Fruit fly (Drosophila melanogaster) whole organism, embryonic: Measurements from ENCODE around the gene schlank.

Experiments used
- Aef1 ChIP-seq: fragments of 200-800 bp; sonication (Bioruptor generic); IDR thresholded peaks from 3 replicates; pipeline ENCODE4 v1.3.6; 2022; ENCODE audit warnings: missing biosample characterization, missing genetic modification characterization
- Asciz ChIP-seq: fragments of 200-800 bp; sonication (Bioruptor generic); optimal IDR thresholded peaks from 2 replicates; lab custom pipeline; 2017; ENCODE audit warnings: missing biosample characterization, mild to moderate bottlenecking, missing genetic modification characterization, missing genetic modification reagents
- CG10209 ChIP-seq: fragments of 200-800 bp; sonication (Bioruptor generic); optimal IDR thresholded peaks from 3 replicates; lab custom pipeline; 2017; ENCODE audit warnings: missing biosample characterization, mild to moderate bottlenecking, missing genetic modification characterization, missing genetic modification reagents
- CG10654 ChIP-seq: fragments of 200-800 bp; sonication (Bioruptor generic); optimal IDR thresholded peaks from 2 replicates; lab custom pipeline; 2016; ENCODE audit warnings: missing biosample characterization, missing genetic modification characterization
- CG12299 ChIP-seq: fragments of 200-800 bp; sonication (Bioruptor generic); optimal IDR thresholded peaks from 2 replicates; lab custom pipeline; 2018; ENCODE audit warnings: missing biosample characterization, mild to moderate bottlenecking, missing genetic modification characterization
- CG18011 ChIP-seq: fragments of 200-800 bp; sonication (Bioruptor generic); optimal IDR thresholded peaks from 2 replicates; lab custom pipeline; 2017; ENCODE audit warnings: missing biosample characterization, missing genetic modification characterization, mild to moderate bottlenecking, moderate library complexity, missing genotype
- CG2120 ChIP-seq: fragments of 200-800 bp; sonication (Bioruptor generic); optimal IDR thresholded peaks from 3 replicates; lab custom pipeline; 2016; ENCODE audit warnings: missing biosample characterization, missing genetic modification characterization
- CG30403 ChIP-seq: fragments of 200-800 bp; sonication (Bioruptor generic); optimal IDR thresholded peaks from 3 replicates; lab custom pipeline; 2016; ENCODE audit warnings: missing biosample characterization, missing genetic modification characterization
- CG32532 ChIP-seq: fragments of 200-800 bp; sonication (Bioruptor generic); IDR thresholded peaks from 2 replicates; pipeline ENCODE4 v1.3.6; 2022; ENCODE audit warnings: missing biosample characterization, missing genetic modification characterization
- CG34224 ChIP-seq: fragments of 200-800 bp; sonication (Bioruptor generic); IDR thresholded peaks from 3 replicates; pipeline ENCODE4 v1.3.6; 2022; ENCODE audit warnings: missing biosample characterization, missing genetic modification characterization; ENCODE audit not compliant: partially characterized antibody
- CG4424 ChIP-seq: fragments of 200-800 bp; sonication (Bioruptor generic); optimal IDR thresholded peaks from 3 replicates; lab custom pipeline; 2016; ENCODE audit warnings: missing biosample characterization, missing genetic modification characterization
- CG4617 ChIP-seq: fragments of 200-800 bp; sonication (Bioruptor generic); optimal IDR thresholded peaks from 3 replicates; lab custom pipeline; 2016; ENCODE audit warnings: missing biosample characterization, missing genetic modification characterization, borderline replicate concordance
- CG9437 ChIP-seq: fragments of 200-800 bp; sonication (Bioruptor generic); optimal IDR thresholded peaks from 2 replicates; lab custom pipeline; 2018; ENCODE audit warnings: missing biosample characterization, mild to moderate bottlenecking, missing genetic modification characterization
- Dek ChIP-seq: fragments of 200-800 bp; sonication (Bioruptor generic); optimal IDR thresholded peaks from 3 replicates; lab custom pipeline; 2019; ENCODE audit warnings: missing biosample characterization, mild to moderate bottlenecking, missing genetic modification characterization, moderate library complexity
- Elba2 ChIP-seq: fragments of 200-800 bp; sonication (Bioruptor generic); optimal IDR thresholded peaks from 3 replicates; lab custom pipeline; 2016; ENCODE audit warnings: missing biosample characterization, missing genetic modification characterization
- HLH4C ChIP-seq: fragments of 200-800 bp; sonication (Bioruptor generic); IDR thresholded peaks from 3 replicates; pipeline ENCODE4 v1.3.6; 2022; ENCODE audit warnings: missing biosample characterization, missing genetic modification characterization; ENCODE audit not compliant: partially characterized antibody
- HLHmδ ChIP-seq: fragments of 200-800 bp; sonication (Bioruptor generic); optimal IDR thresholded peaks from 2 replicates; lab custom pipeline; 2018; ENCODE audit warnings: missing biosample characterization, mild to moderate bottlenecking, missing genetic modification characterization, moderate library complexity
- Hr51 ChIP-seq, 2 experiments: fragments of 200-800 bp; sonication (Bioruptor generic); optimal IDR thresholded peaks; 2 replicates in 1 of 2; 3 replicates in 1 of 2; lab custom pipeline; 2016 to 2018; ENCODE audit warnings: missing biosample characterization in 2 of 2, missing genetic modification characterization in 2 of 2, mild to moderate bottlenecking in 1 of 2, moderate library complexity in 1 of 2
- Kr ChIP-seq: fragments of 200-800 bp; sonication (Bioruptor generic); optimal IDR thresholded peaks from 2 replicates; lab custom pipeline; 2017; ENCODE audit warnings: missing biosample characterization, mild to moderate bottlenecking, missing genetic modification characterization
- MBD-R2 ChIP-seq: fragments of 200-800 bp; sonication (Bioruptor generic); IDR thresholded peaks from 2 replicates; pipeline ENCODE4 v1.3.6; 2022; ENCODE audit warnings: missing biosample characterization, missing genetic modification characterization
- Mes4 ChIP-seq: fragments of 200-800 bp; sonication (Bioruptor generic); optimal IDR thresholded peaks from 2 replicates; lab custom pipeline; 2016; ENCODE audit warnings: missing biosample characterization, missing genetic modification characterization
- Side ChIP-seq: fragments of 200-800 bp; sonication (Bioruptor generic); optimal IDR thresholded peaks from 2 replicates; lab custom pipeline; 2016; ENCODE audit warnings: missing biosample characterization, missing genetic modification characterization
- Trl ChIP-seq, 3 experiments: fragments of >200 bp in 2 of 3; fragments of 200-800 bp in 1 of 3; sonication (Bioruptor generic) in 1 of 3; optimal IDR thresholded peaks; 2 replicates in 1 of 3; 3 replicates in 2 of 3; lab custom pipeline; 2016 to 2017; ENCODE audit warnings: missing biosample characterization in 1 of 3, missing genetic modification characterization in 1 of 3
- ash1 ChIP-seq: fragments of 200-800 bp; sonication (Bioruptor generic); optimal IDR thresholded peaks from 2 replicates; lab custom pipeline; 2018; ENCODE audit warnings: missing biosample characterization, mild to moderate bottlenecking, missing genetic modification characterization
- cato ChIP-seq: fragments of 200-800 bp; sonication (Bioruptor generic); optimal IDR thresholded peaks from 2 replicates; lab custom pipeline; 2016; ENCODE audit warnings: missing biosample characterization, missing genetic modification characterization, borderline replicate concordance
- chif ChIP-seq, 2 experiments: fragments of 200-800 bp; sonication (Bioruptor generic); optimal IDR thresholded peaks; 3 replicates each; lab custom pipeline; 2016; ENCODE audit warnings: missing biosample characterization in 2 of 2, missing genetic modification characterization in 2 of 2
- danr ChIP-seq: fragments of 200-800 bp; sonication (Bioruptor generic); IDR thresholded peaks from 2 replicates; pipeline ENCODE4 v1.3.6; 2022; ENCODE audit warnings: missing biosample characterization, missing genetic modification characterization
- gsb-n ChIP-seq: fragments of 200-800 bp; sonication (Bioruptor generic); optimal IDR thresholded peaks from 3 replicates; lab custom pipeline; 2018; ENCODE audit warnings: missing biosample characterization, mild to moderate bottlenecking, missing genetic modification characterization
- h ChIP-seq: fragments of >200 bp; optimal IDR thresholded peaks from 2 replicates; lab custom pipeline; 2017
- hbn ChIP-seq: fragments of 200-800 bp; sonication (Bioruptor generic); IDR thresholded peaks from 2 replicates; pipeline ENCODE4 v1.3.6; 2022; ENCODE audit warnings: missing biosample characterization, missing genetic modification characterization; ENCODE audit not compliant: partially characterized antibody
- insv ChIP-seq, 2 experiments: fragments of 200-800 bp; sonication (Bioruptor generic); optimal IDR thresholded peaks; 3 replicates each; lab custom pipeline; 2016 to 2018; ENCODE audit warnings: missing biosample characterization in 2 of 2, missing genetic modification characterization in 2 of 2
- kah ChIP-seq: fragments of 200-800 bp; sonication (Bioruptor generic); optimal IDR thresholded peaks from 2 replicates; lab custom pipeline; 2018; ENCODE audit warnings: missing biosample characterization, mild to moderate bottlenecking, missing genetic modification characterization
- knrl ChIP-seq: fragments of 200-800 bp; sonication (Bioruptor generic); IDR thresholded peaks from 3 replicates; pipeline ENCODE4 v1.3.6; 2022; ENCODE audit warnings: missing biosample characterization, missing genetic modification characterization; ENCODE audit not compliant: partially characterized antibody
- luna ChIP-seq: fragments of 200-800 bp; sonication (Bioruptor generic); optimal IDR thresholded peaks from 2 replicates; lab custom pipeline; 2016; ENCODE audit warnings: missing biosample characterization, missing genetic modification characterization
- nmo ChIP-seq: fragments of 200-800 bp; sonication (Bioruptor generic); optimal IDR thresholded peaks from 2 replicates; lab custom pipeline; 2018; ENCODE audit warnings: missing biosample characterization, mild to moderate bottlenecking, missing genetic modification characterization, moderate library complexity
- oc ChIP-seq: fragments of 200-800 bp; sonication (Bioruptor generic); optimal IDR thresholded peaks from 2 replicates; lab custom pipeline; 2018; ENCODE audit warnings: missing biosample characterization, mild to moderate bottlenecking, missing genetic modification characterization, moderate library complexity
- org-1 ChIP-seq: fragments of 200-800 bp; sonication (Bioruptor generic); optimal IDR thresholded peaks from 2 replicates; lab custom pipeline; 2017; ENCODE audit warnings: missing biosample characterization, missing genetic modification characterization
- prd ChIP-seq, 3 experiments: fragments of >200 bp in 2 of 3; fragments of 200-800 bp in 1 of 3; sonication (Bioruptor generic) in 1 of 3; optimal IDR thresholded peaks in 2 of 3; IDR thresholded peaks in 1 of 3; 2 replicates in 2 of 3; 3 replicates in 1 of 3; pipeline versions ENCODE4 v1.3.6 to Lab custom; 2017 to 2022; ENCODE audit warnings: missing biosample characterization in 1 of 3, missing genetic modification characterization in 1 of 3
- run ChIP-seq: fragments of 200-800 bp; sonication (Bioruptor generic); optimal IDR thresholded peaks from 3 replicates; lab custom pipeline; 2018; ENCODE audit warnings: missing biosample characterization, mild to moderate bottlenecking, missing genetic modification characterization
- salm ChIP-seq: fragments of 200-800 bp; sonication (Bioruptor generic); optimal IDR thresholded peaks from 2 replicates; lab custom pipeline; 2018; ENCODE audit warnings: missing biosample characterization, mild to moderate bottlenecking, missing genetic modification characterization
- sens ChIP-seq: fragments of 200-800 bp; sonication (Bioruptor generic); peaks from one replicate; lab custom pipeline; 2016; ENCODE audit warnings: missing biosample characterization, missing genetic modification characterization
- sim ChIP-seq: fragments of 200-800 bp; sonication (Bioruptor generic); IDR thresholded peaks from 2 replicates; pipeline ENCODE4 v1.3.6; 2022; ENCODE audit warnings: missing biosample characterization, missing genetic modification characterization
- sna ChIP-seq: fragments of 200-800 bp; sonication (Bioruptor generic); IDR thresholded peaks from 2 replicates; pipeline ENCODE4 v1.3.6; 2022; ENCODE audit warnings: missing biosample characterization, missing genetic modification characterization; ENCODE audit not compliant: partially characterized antibody
- tin ChIP-seq: fragments of 200-800 bp; sonication (Bioruptor generic); optimal IDR thresholded peaks from 3 replicates; lab custom pipeline; 2016; ENCODE audit warnings: missing biosample characterization, missing genetic modification characterization
- unc-4 ChIP-seq: fragments of 200-800 bp; sonication (Bioruptor generic); IDR thresholded peaks from 2 replicates; pipeline ENCODE4 v1.3.6; 2022; ENCODE audit warnings: missing biosample characterization, missing genetic modification characterization; ENCODE audit not compliant: partially characterized antibody
- zfh1 ChIP-seq: fragments of 200-800 bp; sonication (Bioruptor generic); IDR thresholded peaks from 3 replicates; pipeline ENCODE4 v1.3.6; 2022; ENCODE audit warnings: missing biosample characterization, missing genetic modification characterization

Gene schlank

DNA sequence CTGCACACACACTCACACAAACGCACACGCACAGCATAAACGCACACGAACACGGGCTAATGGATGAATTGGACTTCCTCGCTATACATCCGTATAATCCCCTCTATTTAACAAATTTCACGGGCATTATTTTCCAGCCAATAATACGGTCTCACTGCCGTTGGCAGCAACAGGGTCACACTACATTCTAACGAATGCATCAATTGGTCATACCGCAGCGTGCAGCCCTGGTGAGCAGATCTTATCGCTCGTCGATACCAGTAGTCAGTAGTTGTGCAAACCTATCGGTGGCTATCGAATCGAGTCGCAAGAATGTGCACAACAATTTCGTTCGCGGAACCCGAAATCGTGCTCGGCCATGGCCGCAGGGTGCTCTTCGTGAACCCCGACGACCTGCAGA lies 20.8 kb upstream of the schlank start, which contains the start of the genes Top3beta and wuho (continued):
- TF ChIP-seq cato (GFP tag; lab: Kevin White, UChicago) (no peak), HLH4C (peak; percentile 79), ash1 (peak; percentile 62), Asciz (GFP tag; lab: Kevin White, UChicago) (no peak), Mes4 (GFP tag; lab: Kevin White, UChicago) (peak; percentile 7), chif (GFP tag; optimal IDR thresholded peaks at IDR 0.05; lab: Kevin White, UChicago) (no peak), CG32532 (GFP tag; lab: Robert Waterston, UW) (0 out of 2 replicates have a peak, but pooled peaks have one; percentile 15), knrl (peak; percentile 59), CG4617 (GFP tag; lab: Kevin White, UChicago) (peak; percentile 97), Dek (tag; lab: Kevin White, UChicago) (no peak), insv (GFP tag; optimal IDR thresholded peaks at IDR 0.05; lab: Kevin White, UChicago) (peak in 1 of 2 experiments; percentile 80), HLHmδ (peak; percentile 91), sens (GFP tag; lab: Kevin White, UChicago) (peak; percentile 77), Hr51 (GFP tag; optimal IDR thresholded peaks at IDR 0.05; lab: Kevin White, UChicago) (peak in 1 of 2 experiments; percentile 28), oc (tag; lab: Kevin White, UChicago) (peak; percentile 79), CG30403 (GFP tag; lab: Kevin White, UChicago) (peak; percentile 36), nmo (GFP tag; lab: Kevin White, UChicago) (peak; percentile 47), CG12299 (tag; lab: Kevin White, UChicago) (peak; percentile 44), danr (GFP tag; lab: Robert Waterston, UW) (no peak), run (tag; lab: Kevin White, UChicago) (peak; percentile 35), kah (GFP tag; lab: Kevin White, UChicago) (peak; percentile 13), sim (GFP tag; lab: Robert Waterston, UW) (no peak), CG9437 (GFP tag; lab: Kevin White, UChicago) (no peak), hbn (GFP tag; lab: Robert Waterston, UW) (peak; percentile 63; the same call in 1 of the 2 replicates), luna (peak; percentile 15), tin (GFP tag; lab: Kevin White, UChicago) (peak; percentile 28), CG4424 (peak; percentile 6), Side (GFP tag; lab: Kevin White, UChicago) (peak; percentile 46), h (lab: Kevin White, UChicago) (no peak), CG10654 (GFP tag; lab: Kevin White, UChicago) (peak; percentile 16), sna (GFP tag; lab: Robert Waterston, UW) (peak; percentile 70), Elba2 (GFP tag; lab: Kevin White, UChicago) (peak; percentile 23), CG18011 (GFP tag; lab: Kevin White, UChicago) (peak; percentile 25), org-1 (peak; percentile 9), zfh1 (0 out of 3 replicates have a peak, but pooled peaks have one; percentile 4), prd (optimal IDR thresholded peaks at IDR 0.05; lab: Kevin White, UChicago) (no peak), prd (GFP tag; IDR thresholded peaks at IDR 0.05; lab: Robert Waterston, UW) (0 out of 3 replicates have a peak, but pooled peaks have one; percentile 35), salm (tag; lab: Kevin White, UChicago) (peak; percentile 10), CG10209 (GFP tag; lab: Kevin White, UChicago) (peak; percentile 44), Aef1 (no peak), Kr (GFP tag; lab: Kevin White, UChicago) (no peak), CG34224 (GFP tag; lab: Robert Waterston, UW) (peak; percentile 71), CG2120 (peak; percentile 57), unc-4 (GFP tag; lab: Robert Waterston, UW) (peak; percentile 74), gsb-n (peak; percentile 93), Trl (optimal IDR thresholded peaks at IDR 0.05; lab: Kevin White, UChicago) (no peak), Trl (GFP tag; optimal IDR thresholded peaks at IDR 0.05; lab: Kevin White, UChicago) (peak; percentile 58), MBD-R2 (GFP tag; lab: Robert Waterston, UW) (peak; percentile 98)
- TF ChIP-seq, all 482 proteins: peak for 211
